Worm (Caenorhabditis elegans) whole organism, early embryonic: ENCODE data around the gene R13D11.10.

Experiments used
- B0310.2 ChIP-seq: sonication (generic microtip); optimal IDR thresholded peaks from 2 replicates; lab custom pipeline; 2016; ENCODE audit warnings: mild to moderate bottlenecking, missing genetic modification characterization, missing compliant biosample characterization
- aly-1 ChIP-seq: sonication (generic microtip); optimal IDR thresholded peaks from 2 replicates; lab custom pipeline; 2016; ENCODE audit warnings: missing genetic modification characterization, missing compliant biosample characterization
- ama-1 ChIP-seq: fragments of 150-350 bp; optimal IDR thresholded peaks from 2 replicates; lab custom pipeline; 2014
- ceh-13 ChIP-seq: fragments of 200-800 bp; sonication (Bioruptor generic); optimal IDR thresholded peaks from 2 replicates; lab custom pipeline; 2018; ENCODE audit warnings: mild to moderate bottlenecking, missing genetic modification characterization, missing compliant biosample characterization
- ceh-36 ChIP-seq: sonication (generic microtip); optimal IDR thresholded peaks from 2 replicates; lab custom pipeline; 2016; ENCODE audit warnings: missing genetic modification characterization, inconsistent platforms, missing compliant biosample characterization
- flt-1 ChIP-seq: fragments of 200-800 bp; sonication (Bioruptor generic); IDR thresholded peaks from 2 replicates; pipeline ENCODE4 v1.3.6; 2022; ENCODE audit warnings: missing genetic modification characterization, missing compliant biosample characterization
- hmbx-1 ChIP-seq: sonication (generic microtip); optimal IDR thresholded peaks from 2 replicates; lab custom pipeline; 2016; ENCODE audit warnings: mild to moderate bottlenecking, missing genetic modification characterization, missing compliant biosample characterization
- hmg-4 ChIP-seq: fragments of 200-800 bp; sonication (Bioruptor generic); optimal IDR thresholded peaks from 2 replicates; lab custom pipeline; 2018; ENCODE audit warnings: mild to moderate bottlenecking, missing genetic modification characterization, missing compliant biosample characterization
- hnd-1 ChIP-seq: sonication (generic microtip); optimal IDR thresholded peaks from 2 replicates; lab custom pipeline; 2016; ENCODE audit warnings: missing genetic modification characterization, missing compliant biosample characterization
- pes-1 ChIP-seq: fragments of 200-800 bp; sonication (Bioruptor generic); IDR thresholded peaks from 2 replicates; pipeline ENCODE4 v1.3.6; 2022; ENCODE audit warnings: missing genetic modification reagents, missing genetic modification characterization, missing compliant biosample characterization
- sea-1 ChIP-seq: fragments of 200-800 bp; sonication (Bioruptor generic); conservative IDR thresholded peaks from 2 replicates; pipeline ENCODE4 v1.3.6; 2022; ENCODE audit warnings: missing genetic modification characterization, missing compliant biosample characterization
- tbx-11 ChIP-seq: fragments of 200-800 bp; sonication (Bioruptor generic); IDR thresholded peaks from 2 replicates; pipeline ENCODE4 v1.3.6; 2022; ENCODE audit warnings: missing genetic modification characterization, missing compliant biosample characterization
- tbx-37 ChIP-seq: fragments of 200-800 bp; sonication (Bioruptor generic); conservative IDR thresholded peaks from 2 replicates; pipeline ENCODE4 v1.3.6; 2022; ENCODE audit warnings: missing genetic modification reagents, missing genetic modification characterization, missing compliant biosample characterization
- tra-4 ChIP-seq: sonication (generic microtip); optimal IDR thresholded peaks from 2 replicates; lab custom pipeline; 2017; ENCODE audit warnings: missing genetic modification characterization, missing compliant biosample characterization

DNA sequence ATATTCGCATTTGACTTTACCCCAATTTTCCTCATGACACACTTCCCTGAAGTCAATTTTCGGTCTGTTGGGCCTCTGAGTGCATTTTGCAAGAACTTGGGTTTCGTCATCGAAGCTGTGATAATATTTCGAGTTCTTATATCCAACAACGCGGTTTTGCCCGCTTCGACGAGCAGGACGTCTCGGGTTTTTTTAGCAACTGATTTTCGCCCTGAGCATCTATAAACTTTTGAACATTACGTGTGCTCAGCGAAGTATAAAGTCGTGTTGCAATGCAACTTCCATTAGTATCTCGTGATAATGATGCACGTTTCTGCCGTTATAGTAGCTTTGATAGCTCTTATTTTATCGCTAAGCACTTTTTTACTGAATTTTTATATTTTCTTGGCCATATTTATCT, 33.0 kb downstream of the R13D11.10 start, which contains the start of gene srbc-60:
- TF ChIP-seq flt-1 (GFP tag; lab: Robert Waterston, UW) = no peak
- TF ChIP-seq ama-1 (lab: Kevin White, UChicago) = no peak
- TF ChIP-seq aly-1 (tag; lab: Kevin White, UChicago) = no peak
- no peak for TF ChIP-seq sea-1
- TF ChIP-seq B0310.2 = no peak
- no peak for TF ChIP-seq hmg-4 (GFP tag; lab: Kevin White, UChicago)
- no peak for TF ChIP-seq tbx-37
- TF ChIP-seq tbx-11 (GFP tag; lab: Robert Waterston, UW) = no peak
- TF ChIP-seq ceh-36 (tag; lab: Kevin White, UChicago) = no peak
- TF ChIP-seq hnd-1 (tag; lab: Kevin White, UChicago) = no peak
- no peak for TF ChIP-seq hmbx-1 (tag; lab: Kevin White, UChicago)
- no peak for TF ChIP-seq ceh-13 (GFP tag; lab: Kevin White, UChicago)
- no peak for TF ChIP-seq tra-4 (tag; lab: Kevin White, UChicago)
- no peak for TF ChIP-seq pes-1
